Worm (Caenorhabditis elegans): Measurements from ENCODE around the gene acbp-7.

Gene acbp-7

ce11 chrIII:4814730-4815129 is 22.8 kb upstream of the acbp-7 start, which contains the start of gene arl-6:
arl-6 (minus strand) TSS chrIII:4814830.
- no peak for TF ChIP-seq aha-1 (tag)

DNA sequence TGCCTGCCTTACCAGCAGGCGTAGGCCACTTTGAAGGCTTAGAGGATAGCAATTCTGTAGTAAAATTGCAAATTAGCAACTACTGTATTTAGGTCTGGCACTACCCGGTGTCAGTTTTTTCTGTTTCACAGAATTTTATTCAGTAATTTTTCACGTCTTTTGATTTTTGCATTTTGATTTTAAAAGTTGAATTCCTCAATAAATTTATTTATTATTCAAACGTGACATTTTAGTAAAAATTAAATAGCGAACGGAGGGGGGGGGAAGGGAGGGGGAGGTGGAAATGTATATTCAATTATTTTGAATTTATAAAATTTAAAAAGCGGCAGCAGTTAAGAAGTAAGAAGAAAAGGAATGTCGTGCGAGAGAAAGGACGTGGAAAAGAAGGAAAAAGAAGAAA is 20.3 kb upstream of the acbp-7 start, which contains the start of gene F26A1.4:
Gene F26A1.4 (plus strand): TSS at position 301 of the 400 bp plus-strand sequence.
- TF ChIP-seq ces-1 (GFP tag; optimal IDR thresholded peaks at IDR 0.05) (no peak), mxl-3 (GFP tag; optimal IDR thresholded peaks at IDR 0.05) (no peak), zip-2 (tag; optimal IDR thresholded peaks at IDR 0.05) (no peak), lin-29 (GFP tag; IDR thresholded peaks at IDR 0.05) (no peak), nhr-102 (tag; optimal IDR thresholded peaks at IDR 0.05) (no peak)

- TF ChIP-seq fos-1 (tag; optimal IDR thresholded peaks at IDR 0.05) (no peak), aly-2 (tag; optimal IDR thresholded peaks at IDR 0.05) (no peak), spr-3 (GFP tag; optimal IDR thresholded peaks at IDR 0.05) (no peak), tra-1 (GFP tag; IDR thresholded peaks at IDR 0.05) (no peak), F49E8.2 (tag; optimal IDR thresholded peaks at IDR 0.05; ENCODE audit: borderline replicate concordance) (no peak), nhr-6 (tag; optimal IDR thresholded peaks at IDR 0.05) (no peak), saeg-2 (GFP tag; IDR thresholded peaks at IDR 0.05) (no peak), ZK546.5 (tag; optimal IDR thresholded peaks at IDR 0.05) (no peak), gei-8 (GFP tag; optimal IDR thresholded peaks at IDR 0.05) (no peak)
Observed at ce11 chrIII:4819843-4820242, 17.7 kb upstream of the acbp-7 start, which contains the start of gene F26A1.7. F26A1.7 (minus strand) TSS chrIII:4819943.

ce11 chrIII:4822140-4822539 is 15.4 kb upstream of the acbp-7 start, which contains the start of gene F26A1.8:
F26A1.8 (minus strand) TSS chrIII:4822240.
- TF ChIP-seq unc-130 (GFP tag; optimal IDR thresholded peaks at IDR 0.05) (no peak), skn-1 (tag; optimal IDR thresholded peaks at IDR 0.05) (no peak), madf-5 (GFP tag; IDR thresholded peaks at IDR 0.05) (no peak), daf-19 (GFP tag; conservative IDR thresholded peaks at IDR 0.05) (no peak), zfp-3 (GFP tag; conservative IDR thresholded peaks at IDR 0.05) (no peak), lin-39 (tag; optimal IDR thresholded peaks at IDR 0.05) (no peak), dpl-1 (GFP tag; optimal IDR thresholded peaks at IDR 0.05) (no peak), arid-1 (GFP tag; conservative IDR thresholded peaks at IDR 0.05) (no peak), ceh-62 (tag; optimal IDR thresholded peaks at IDR 0.05) (no peak), rbr-2 (tag; optimal IDR thresholded peaks at IDR 0.05) (no peak), hmg-1.1 (GFP tag; IDR thresholded peaks at IDR 0.05) (no peak), nhr-11 (tag; optimal IDR thresholded peaks at IDR 0.05) (no peak)

- TF ChIP-seq dmd-8 (GFP tag; IDR thresholded peaks at IDR 0.05) (no peak), jun-1 (tag; optimal IDR thresholded peaks at IDR 0.05) (no peak)
Observed at ce11 chrIII:4826606-4827005, 10.9 kb upstream of the acbp-7 start, which contains the start of gene F26A1.3. F26A1.3 (plus strand) TSS chrIII:4826906.

DNA sequence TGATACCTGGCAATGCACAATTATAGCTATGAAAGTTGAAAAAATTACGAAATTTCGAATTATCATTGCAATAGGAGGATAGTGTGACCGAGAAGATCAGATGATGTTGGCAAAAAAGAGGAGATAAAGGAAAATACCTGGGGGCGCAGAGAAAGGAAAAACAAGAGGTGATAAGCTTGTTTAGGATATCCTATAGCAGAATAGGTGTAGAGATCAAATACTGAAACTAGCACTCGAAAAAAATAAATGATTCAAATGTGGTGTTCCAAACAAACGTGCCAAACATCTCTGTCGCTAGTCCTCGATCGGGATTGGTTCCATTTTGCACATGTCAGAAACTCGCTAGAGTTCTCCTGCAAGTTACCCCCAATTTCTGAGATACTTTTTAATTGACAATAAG is 8.1 kb upstream of the acbp-7 start, which contains the start of gene F26A1.9:
Gene F26A1.9 (minus strand): TSS at position 101 of the 400 bp plus-strand sequence.
- no peak for TF ChIP-seq nhr-111 (GFP tag; optimal IDR thresholded peaks at IDR 0.05)
- no peak for TF ChIP-seq spr-1 (tag; optimal IDR thresholded peaks at IDR 0.05)
- no peak for TF ChIP-seq nhr-77 (tag; optimal IDR thresholded peaks at IDR 0.05)
- TF ChIP-seq pqm-1 (tag; optimal IDR thresholded peaks at IDR 0.05): no peak
- no peak for TF ChIP-seq ctbp-1 (GFP tag; IDR thresholded peaks at IDR 0.05)
- TF ChIP-seq ztf-7 (tag; optimal IDR thresholded peaks at IDR 0.05): no peak
- TF ChIP-seq egl-27 (tag; optimal IDR thresholded peaks at IDR 0.05): no peak
- TF ChIP-seq fos-1 (tag; optimal IDR thresholded peaks at IDR 0.05): no peak
- no peak for TF ChIP-seq dpl-1 (GFP tag; optimal IDR thresholded peaks at IDR 0.05)
- no peak for TF ChIP-seq php-3 (GFP tag; IDR thresholded peaks at IDR 0.05)
- no peak for TF ChIP-seq zip-2 (tag; optimal IDR thresholded peaks at IDR 0.05)
- no peak for TF ChIP-seq cey-2 (tag; optimal IDR thresholded peaks at IDR 0.05; ENCODE audit: borderline replicate concordance, insufficient read depth)
- TF ChIP-seq attf-4 (tag; optimal IDR thresholded peaks at IDR 0.05): no peak
- no peak for TF ChIP-seq gei-8 (GFP tag; optimal IDR thresholded peaks at IDR 0.05)
- TF ChIP-seq nhr-102 (tag; optimal IDR thresholded peaks at IDR 0.05): no peak
- no peak for TF ChIP-seq ceh-20 (GFP tag; IDR thresholded peaks at IDR 0.05)
- TF ChIP-seq jun-1 (tag; optimal IDR thresholded peaks at IDR 0.05): no peak
- TF ChIP-seq T26A8.4 (GFP tag; IDR thresholded peaks at IDR 0.05): no peak

Measured in whole organism, L4 larva.